Fruit fly (Drosophila melanogaster) whole organism, embryonic: ENCODE data around the gene CG14427.

Experiments used
- Abd-B ChIP-seq: fragments of 200-800 bp; sonication (Bioruptor generic); optimal IDR thresholded peaks from 2 replicates; lab custom pipeline; 2018; ENCODE audit warnings: missing biosample characterization, mild to moderate bottlenecking, missing genetic modification characterization, moderate library complexity
- Antp ChIP-seq: fragments of 200-800 bp; sonication (Bioruptor generic); optimal IDR thresholded peaks from 3 replicates; lab custom pipeline; 2016; ENCODE audit warnings: missing biosample characterization, missing genetic modification characterization
- Asciz ChIP-seq: fragments of 200-800 bp; sonication (Bioruptor generic); optimal IDR thresholded peaks from 2 replicates; lab custom pipeline; 2017; ENCODE audit warnings: missing biosample characterization, mild to moderate bottlenecking, missing genetic modification characterization, missing genetic modification reagents
- Atf-2 ChIP-seq: fragments of 200-800 bp; sonication (Bioruptor generic); optimal IDR thresholded peaks from 2 replicates; lab custom pipeline; 2016; ENCODE audit warnings: missing biosample characterization, missing genetic modification characterization
- Atf6 ChIP-seq: fragments of 200-800 bp; sonication (Bioruptor generic); IDR thresholded peaks from 2 replicates; pipeline ENCODE4 v1.3.6; 2022; ENCODE audit warnings: missing biosample characterization, missing genetic modification characterization
- CG10274 ChIP-seq: fragments of 200-800 bp; sonication (Bioruptor generic); optimal IDR thresholded peaks from 3 replicates; lab custom pipeline; 2017; ENCODE audit warnings: missing biosample characterization, mild to moderate bottlenecking, missing genetic modification characterization
- CG11560 ChIP-seq: fragments of 200-800 bp; sonication (Bioruptor generic); IDR thresholded peaks from 3 replicates; pipeline ENCODE4 v1.3.6; 2022; ENCODE audit warnings: missing biosample characterization, missing genetic modification characterization
- CG11723 ChIP-seq: fragments of 200-800 bp; sonication (Bioruptor generic); optimal IDR thresholded peaks from 2 replicates; lab custom pipeline; 2017; ENCODE audit warnings: missing biosample characterization, mild to moderate bottlenecking, missing genetic modification characterization
- CG12219 ChIP-seq: fragments of 200-800 bp; sonication (Bioruptor generic); optimal IDR thresholded peaks from 3 replicates; lab custom pipeline; 2018; ENCODE audit warnings: missing biosample characterization, mild to moderate bottlenecking, missing genetic modification characterization
- CG13287 ChIP-seq: fragments of 200-800 bp; sonication (Bioruptor generic); IDR thresholded peaks from 2 replicates; pipeline ENCODE4 v1.3.6; 2022; ENCODE audit warnings: missing biosample characterization, missing genetic modification characterization; ENCODE audit not compliant: partially characterized antibody
- CG1602 ChIP-seq: fragments of 200-800 bp; sonication (Bioruptor generic); optimal IDR thresholded peaks from 3 replicates; lab custom pipeline; 2016; ENCODE audit warnings: missing biosample characterization, missing genetic modification characterization
- CG17568 ChIP-seq: fragments of 200-800 bp; sonication (Bioruptor generic); optimal IDR thresholded peaks from 2 replicates; lab custom pipeline; 2018; ENCODE audit warnings: missing biosample characterization, mild to moderate bottlenecking, missing genetic modification characterization, moderate library complexity
- CG18476 ChIP-seq: fragments of 200-800 bp; sonication (Bioruptor generic); optimal IDR thresholded peaks from 2 replicates; lab custom pipeline; 2016; ENCODE audit warnings: missing biosample characterization, mild to moderate bottlenecking, missing genetic modification characterization
- CG18764 ChIP-seq: fragments of 200-800 bp; sonication (Bioruptor generic); optimal IDR thresholded peaks from 3 replicates; lab custom pipeline; 2016; ENCODE audit warnings: missing biosample characterization, missing genetic modification characterization
- CG2116 ChIP-seq: fragments of 200-800 bp; sonication (Bioruptor generic); optimal IDR thresholded peaks from 3 replicates; lab custom pipeline; 2018; ENCODE audit warnings: missing biosample characterization, mild to moderate bottlenecking, missing genetic modification characterization
- CG30431 ChIP-seq: fragments of 200-800 bp; sonication (Bioruptor generic); optimal IDR thresholded peaks from 2 replicates; lab custom pipeline; 2017; ENCODE audit warnings: missing biosample characterization, missing genetic modification characterization
- CG31224 ChIP-seq: fragments of 200-800 bp; sonication (Bioruptor generic); IDR thresholded peaks from 2 replicates; pipeline ENCODE4 v1.3.6; 2022; ENCODE audit warnings: missing biosample characterization, missing genetic modification characterization
- CG3281 ChIP-seq: fragments of 200-800 bp; sonication (Bioruptor generic); optimal IDR thresholded peaks from 3 replicates; lab custom pipeline; 2017; ENCODE audit warnings: missing biosample characterization, mild to moderate bottlenecking, missing genetic modification characterization
- CG34224 ChIP-seq: fragments of 200-800 bp; sonication (Bioruptor generic); IDR thresholded peaks from 3 replicates; pipeline ENCODE4 v1.3.6; 2022; ENCODE audit warnings: missing biosample characterization, missing genetic modification characterization; ENCODE audit not compliant: partially characterized antibody
- CG7987 ChIP-seq: fragments of 200-800 bp; sonication (Bioruptor generic); optimal IDR thresholded peaks from 2 replicates; lab custom pipeline; 2018; ENCODE audit warnings: missing biosample characterization, mild to moderate bottlenecking, missing genetic modification characterization, moderate library complexity
- CG8089 ChIP-seq: fragments of 200-800 bp; sonication (Bioruptor generic); optimal IDR thresholded peaks from 3 replicates; lab custom pipeline; 2016; ENCODE audit warnings: missing biosample characterization, missing genetic modification characterization
- CG8478 ChIP-seq: fragments of >200 bp; optimal IDR thresholded peaks from 2 replicates; lab custom pipeline; 2018
- CG9215 ChIP-seq: fragments of 200-800 bp; sonication (Bioruptor generic); IDR thresholded peaks from 2 replicates; pipeline ENCODE4 v1.3.6; 2022; ENCODE audit warnings: missing biosample characterization, missing genetic modification characterization
- CG9797 ChIP-seq: fragments of 200-800 bp; sonication (Bioruptor generic); optimal IDR thresholded peaks from 3 replicates; lab custom pipeline; 2018; ENCODE audit warnings: missing biosample characterization, mild to moderate bottlenecking, missing genetic modification characterization
- CoRest ChIP-seq: fragments of 200-800 bp; sonication (Bioruptor generic); optimal IDR thresholded peaks from 3 replicates; lab custom pipeline; 2018; ENCODE audit warnings: missing biosample characterization, mild to moderate bottlenecking, missing genetic modification characterization, moderate library complexity
- D19B ChIP-seq: fragments of 200-800 bp; sonication (Bioruptor generic); optimal IDR thresholded peaks from 2 replicates; lab custom pipeline; 2017; ENCODE audit warnings: missing biosample characterization, mild to moderate bottlenecking, missing genetic modification characterization
- Elba2 ChIP-seq: fragments of 200-800 bp; sonication (Bioruptor generic); optimal IDR thresholded peaks from 3 replicates; lab custom pipeline; 2016; ENCODE audit warnings: missing biosample characterization, missing genetic modification characterization
- Fer1 ChIP-seq: fragments of 200-800 bp; sonication (Bioruptor generic); optimal IDR thresholded peaks from 2 replicates; lab custom pipeline; 2017; ENCODE audit warnings: missing biosample characterization, mild to moderate bottlenecking, missing genetic modification characterization
- Hey ChIP-seq: fragments of 200-800 bp; sonication (Bioruptor generic); optimal IDR thresholded peaks from 3 replicates; lab custom pipeline; 2018; ENCODE audit warnings: missing biosample characterization, mild to moderate bottlenecking, missing genetic modification characterization
- Hr51 ChIP-seq, 2 experiments: fragments of 200-800 bp; sonication (Bioruptor generic); optimal IDR thresholded peaks; 2 replicates in 1 of 2; 3 replicates in 1 of 2; lab custom pipeline; 2016 to 2018; ENCODE audit warnings: missing biosample characterization in 2 of 2, missing genetic modification characterization in 2 of 2, mild to moderate bottlenecking in 1 of 2, moderate library complexity in 1 of 2
- MTF-1 ChIP-seq: fragments of 200-800 bp; sonication (Bioruptor generic); optimal IDR thresholded peaks from 2 replicates; lab custom pipeline; 2018; ENCODE audit warnings: missing biosample characterization, mild to moderate bottlenecking, missing genetic modification characterization, borderline replicate concordance
- NK7.1 ChIP-seq: fragments of 200-800 bp; sonication (Bioruptor generic); optimal IDR thresholded peaks from 3 replicates; lab custom pipeline; 2016; ENCODE audit warnings: missing biosample characterization, missing genetic modification characterization
- NfI ChIP-seq: fragments of 200-800 bp; sonication (Bioruptor generic); optimal IDR thresholded peaks from 3 replicates; lab custom pipeline; 2018; ENCODE audit warnings: missing biosample characterization, mild to moderate bottlenecking, missing genetic modification characterization, moderate library complexity
- Ssrp ChIP-seq: fragments of 200-800 bp; sonication (Bioruptor generic); optimal IDR thresholded peaks from 2 replicates; lab custom pipeline; 2018; ENCODE audit warnings: missing biosample characterization, mild to moderate bottlenecking, missing genetic modification characterization, moderate library complexity
- Taf1 ChIP-seq: fragments of 200-800 bp; sonication (Bioruptor generic); IDR thresholded peaks from 2 replicates; pipeline ENCODE4 v1.3.6; 2022; ENCODE audit warnings: missing biosample characterization, missing genetic modification characterization
- YL-1 ChIP-seq: fragments of 200-800 bp; sonication (Bioruptor generic); optimal IDR thresholded peaks from 3 replicates; lab custom pipeline; 2017; ENCODE audit warnings: missing biosample characterization, mild to moderate bottlenecking, missing genetic modification characterization
- abd-A ChIP-seq: fragments of 200-800 bp; sonication (Bioruptor generic); optimal IDR thresholded peaks from 3 replicates; lab custom pipeline; 2019; ENCODE audit warnings: missing biosample characterization, mild to moderate bottlenecking, missing genetic modification characterization, moderate library complexity
- bigmax ChIP-seq: fragments of 200-800 bp; sonication (Bioruptor generic); optimal IDR thresholded peaks from 2 replicates; lab custom pipeline; 2018; ENCODE audit warnings: missing biosample characterization, mild to moderate bottlenecking, missing genetic modification characterization
- bsh ChIP-seq, 2 experiments: fragments of 200-800 bp; sonication (Bioruptor generic); optimal IDR thresholded peaks; 2 replicates each; lab custom pipeline; 2017 to 2018; ENCODE audit warnings: mild to moderate bottlenecking in 2 of 2, missing biosample characterization in 2 of 2, missing genetic modification characterization in 2 of 2, moderate library complexity in 1 of 2
- ewg ChIP-seq: fragments of 200-800 bp; sonication (Bioruptor generic); optimal IDR thresholded peaks from 3 replicates; lab custom pipeline; 2017; ENCODE audit warnings: mild to moderate bottlenecking, missing biosample characterization, missing genetic modification reagents, missing genetic modification characterization
- gro ChIP-seq: fragments of 200-800 bp; sonication (Bioruptor generic); optimal IDR thresholded peaks from 2 replicates; lab custom pipeline; 2016; ENCODE audit warnings: missing biosample characterization, missing genetic modification characterization
- gt ChIP-seq: fragments of 200-800 bp; sonication (Bioruptor generic); IDR thresholded peaks from 2 replicates; pipeline ENCODE4 v1.3.6; 2022; ENCODE audit warnings: missing biosample characterization, missing genetic modification characterization
- her ChIP-seq: fragments of 200-800 bp; sonication (Bioruptor generic); optimal IDR thresholded peaks from 2 replicates; lab custom pipeline; 2016; ENCODE audit warnings: missing biosample characterization, missing genetic modification characterization
- org-1 ChIP-seq: fragments of 200-800 bp; sonication (Bioruptor generic); optimal IDR thresholded peaks from 2 replicates; lab custom pipeline; 2017; ENCODE audit warnings: missing biosample characterization, missing genetic modification characterization
- ro ChIP-seq: fragments of 200-800 bp; sonication (Bioruptor generic); IDR thresholded peaks from 2 replicates; pipeline ENCODE4 v1.3.6; 2022; ENCODE audit warnings: missing biosample characterization, missing genetic modification characterization
- tin ChIP-seq: fragments of 200-800 bp; sonication (Bioruptor generic); optimal IDR thresholded peaks from 3 replicates; lab custom pipeline; 2016; ENCODE audit warnings: missing biosample characterization, missing genetic modification characterization
- tll ChIP-seq, 2 experiments: fragments of 200-800 bp in 1 of 2; fragments of >200 bp in 1 of 2; sonication (Bioruptor generic) in 1 of 2; optimal IDR thresholded peaks; 2 replicates each; lab custom pipeline; 2017 to 2019; ENCODE audit warnings: missing biosample characterization in 2 of 2, missing genetic modification characterization in 2 of 2, mild to moderate bottlenecking in 1 of 2, moderate library complexity in 1 of 2
- tx ChIP-seq: fragments of 200-800 bp; sonication (Bioruptor generic); optimal IDR thresholded peaks from 2 replicates; lab custom pipeline; 2016; ENCODE audit warnings: missing biosample characterization, missing genetic modification characterization
- wor ChIP-seq: fragments of 200-800 bp; sonication (Bioruptor generic); IDR thresholded peaks from 2 replicates; pipeline ENCODE4 v1.3.6; 2022; ENCODE audit warnings: missing biosample characterization, missing genetic modification characterization
- yki ChIP-seq: fragments of >200 bp; optimal IDR thresholded peaks from 3 replicates; lab custom pipeline; 2018

The CG14427 gene

dm6 chrX:6997653-6998491 is 42.5 kb upstream of the CG14427 start (continued):
- TF ChIP-seq CG3281 (GFP tag; lab: Kevin White, UChicago) (no peak), Taf1 (GFP tag; lab: Robert Waterston, UW) (no peak), bigmax (no peak), CG7987 (GFP tag; lab: Kevin White, UChicago) (no peak), CG11723 (GFP tag; lab: Kevin White, UChicago) (no peak), CG13287 (GFP tag; lab: Robert Waterston, UW) (no peak), CG10274 (GFP tag; lab: Kevin White, UChicago) (no peak), Elba2 (GFP tag; lab: Kevin White, UChicago) (no peak), her (GFP tag; lab: Kevin White, UChicago) (no peak), CG9215 (GFP tag; lab: Robert Waterston, UW) (no peak), Antp (GFP tag; lab: Kevin White, UChicago) (no peak), yki (lab: Kevin White, UChicago) (no peak), tx (GFP tag; lab: Kevin White, UChicago) (no peak), tin (GFP tag; lab: Kevin White, UChicago) (no peak), Asciz (no peak), Hr51 (GFP tag; optimal IDR thresholded peaks at IDR 0.05; lab: Kevin White, UChicago) (peak in 1 of 2 experiments; percentile 21), Fer1 (GFP tag; lab: Kevin White, UChicago) (no peak), CG34224 (GFP tag; lab: Robert Waterston, UW) (no peak), Atf-2 (no peak), MTF-1 (GFP tag; lab: Kevin White, UChicago) (no peak), CoRest (tag; lab: Kevin White, UChicago) (peak; percentile 56), CG11560 (tag; lab: Robert Waterston, UW) (no peak), D19B (GFP tag; lab: Kevin White, UChicago) (no peak), gro (no peak), Hey (tag; lab: Kevin White, UChicago) (no peak), NfI (GFP tag; lab: Kevin White, UChicago) (no peak), bsh (GFP tag; optimal IDR thresholded peaks at IDR 0.05; lab: Kevin White, UChicago) (peak; percentile 41 to 55), ewg (GFP tag; lab: Kevin White, UChicago) (peak; percentile 2), wor (GFP tag; lab: Robert Waterston, UW) (no peak), Atf6 (GFP tag; lab: Robert Waterston, UW) (no peak), NK7.1 (GFP tag; lab: Kevin White, UChicago) (no peak), CG8478 (lab: Kevin White, UChicago) (no peak), CG9797 (GFP tag; lab: Kevin White, UChicago) (no peak), tll (GFP tag; optimal IDR thresholded peaks at IDR 0.05; lab: Kevin White, UChicago) (no peak), abd-A (tag; lab: Kevin White, UChicago) (no peak), CG18476 (no peak), CG2116 (GFP tag; lab: Kevin White, UChicago) (peak; percentile 13), Abd-B (GFP tag; lab: Kevin White, UChicago) (peak; percentile 35), CG17568 (no peak), YL-1 (GFP tag; lab: Kevin White, UChicago) (no peak), CG31224 (GFP tag; lab: Robert Waterston, UW) (no peak), Ssrp (tag; lab: Kevin White, UChicago) (peak; percentile 35), gt (GFP tag; lab: Robert Waterston, UW) (no peak), CG30431 (GFP tag; lab: Kevin White, UChicago) (peak; percentile 6), CG18764 (no peak), CG8089 (GFP tag; lab: Kevin White, UChicago) (no peak), org-1 (GFP tag; lab: Kevin White, UChicago) (no peak), CG12219 (GFP tag; lab: Kevin White, UChicago) (no peak), CG1602 (peak; percentile 14), ro (GFP tag; lab: Robert Waterston, UW) (no peak)
